Worm (Caenorhabditis elegans) whole organism, late embryonic: Measurements from ENCODE around the gene twf-2.

ENCODE experiments used
- C08G9.2 ChIP-seq: sonication (generic microtip); optimal IDR thresholded peaks from 2 replicates; lab custom pipeline; 2016; ENCODE audit warnings: mild to moderate bottlenecking, missing genetic modification characterization, moderate library complexity, missing compliant biosample characterization
- C38D4.7 ChIP-seq: fragments of 200-800 bp; sonication (Bioruptor generic); optimal IDR thresholded peaks from 2 replicates; lab custom pipeline; 2018; ENCODE audit warnings: mild to moderate bottlenecking, missing genetic modification characterization, moderate library complexity, missing compliant biosample characterization
- F13H6.1 ChIP-seq: sonication (generic microtip); optimal IDR thresholded peaks from 2 replicates; lab custom pipeline; 2016; ENCODE audit warnings: missing genetic modification characterization, missing compliant biosample characterization
- K02D7.2 ChIP-seq: sonication (generic microtip); optimal IDR thresholded peaks from 2 replicates; lab custom pipeline; 2017; ENCODE audit warnings: mild to moderate bottlenecking, missing genetic modification characterization, missing compliant biosample characterization
- ahr-1 ChIP-seq: sonication (generic microtip); optimal IDR thresholded peaks from 2 replicates; lab custom pipeline; 2016; ENCODE audit warnings: missing genetic modification characterization, missing compliant biosample characterization
- ama-1 ChIP-seq: fragments of 150-350 bp; optimal IDR thresholded peaks from 2 replicates; lab custom pipeline; 2014
- ceh-14 ChIP-seq: sonication (generic microtip); optimal IDR thresholded peaks from 2 replicates; lab custom pipeline; 2016; ENCODE audit warnings: missing genotype, missing genetic modification characterization, missing compliant biosample characterization
- ceh-18 ChIP-seq: sonication (generic microtip); optimal IDR thresholded peaks from 2 replicates; lab custom pipeline; 2016; ENCODE audit warnings: missing genetic modification characterization, missing compliant biosample characterization
- ceh-31 ChIP-seq: sonication (generic microtip); optimal IDR thresholded peaks from 2 replicates; lab custom pipeline; 2016; ENCODE audit warnings: missing genetic modification characterization, missing compliant biosample characterization
- ceh-45 ChIP-seq: fragments of 200-800 bp; sonication (Bioruptor generic); IDR thresholded peaks from 2 replicates; pipeline ENCODE4 v1.3.6; 2022; ENCODE audit warnings: missing genetic modification reagents, missing genetic modification characterization, missing compliant biosample characterization
- ceh-48 ChIP-seq: sonication (generic microtip); optimal IDR thresholded peaks from 2 replicates; lab custom pipeline; 2016; ENCODE audit warnings: missing genetic modification characterization, inconsistent platforms, missing compliant biosample characterization
- ceh-6 ChIP-seq: fragments of 200-800 bp; sonication (Bioruptor generic); optimal IDR thresholded peaks from 2 replicates; lab custom pipeline; 2018; ENCODE audit warnings: mild to moderate bottlenecking, missing genetic modification characterization, missing compliant biosample characterization
- dve-1 ChIP-seq: sonication (generic microtip); optimal IDR thresholded peaks from 2 replicates; lab custom pipeline; 2017; ENCODE audit warnings: antibody characterized with exemption, mild to moderate bottlenecking, missing genetic modification characterization, missing compliant biosample characterization
- fkh-10 ChIP-seq: fragments of 150-350 bp; optimal IDR thresholded peaks from 2 replicates; lab custom pipeline; 2014; ENCODE audit warnings: missing biosample characterization, missing genetic modification reagents, missing genetic modification characterization
- fkh-6 ChIP-seq: sonication (generic microtip); optimal IDR thresholded peaks from 2 replicates; lab custom pipeline; 2016; ENCODE audit warnings: missing genetic modification characterization, missing compliant biosample characterization
- gmeb-2 ChIP-seq: sonication (generic microtip); optimal IDR thresholded peaks from 2 replicates; lab custom pipeline; 2016; ENCODE audit warnings: missing genetic modification characterization, inconsistent platforms, missing compliant biosample characterization
- hlh-13 ChIP-seq: fragments of 200-800 bp; sonication (Bioruptor generic); optimal IDR thresholded peaks from 2 replicates; lab custom pipeline; 2018; ENCODE audit warnings: mild to moderate bottlenecking, missing genetic modification characterization, missing compliant biosample characterization
- hlh-8 ChIP-seq: sonication (generic microtip); optimal IDR thresholded peaks from 2 replicates; lab custom pipeline; 2016; ENCODE audit warnings: missing genotype, missing genetic modification characterization, missing compliant biosample characterization
- lim-6 ChIP-seq: sonication (generic microtip); optimal IDR thresholded peaks from 2 replicates; lab custom pipeline; 2016; ENCODE audit warnings: missing genetic modification characterization, missing compliant biosample characterization
- madf-2 ChIP-seq: sonication (generic microtip); optimal IDR thresholded peaks from 2 replicates; lab custom pipeline; 2017; ENCODE audit warnings: missing genetic modification characterization, missing compliant biosample characterization
- mec-3 ChIP-seq: sonication (generic microtip); optimal IDR thresholded peaks from 2 replicates; lab custom pipeline; 2016; ENCODE audit warnings: borderline replicate concordance, missing genetic modification characterization, missing compliant biosample characterization
- nfya-1 ChIP-seq: sonication (generic microtip); optimal IDR thresholded peaks from 2 replicates; lab custom pipeline; 2017; ENCODE audit warnings: missing genetic modification characterization, mild to moderate bottlenecking, missing compliant biosample characterization, antibody characterized with exemption, moderate library complexity
- nhr-11 ChIP-seq: fragments of 150-350 bp; optimal IDR thresholded peaks from 2 replicates; lab custom pipeline; 2014; ENCODE audit warnings: missing biosample characterization, missing genetic modification characterization
- nhr-232 ChIP-seq: sonication (generic microtip); optimal IDR thresholded peaks from 2 replicates; lab custom pipeline; 2016; ENCODE audit warnings: missing genetic modification characterization, missing compliant biosample characterization
- pax-1 ChIP-seq: fragments of 150-350 bp; optimal IDR thresholded peaks from 2 replicates; lab custom pipeline; 2014; ENCODE audit warnings: missing biosample characterization, missing genetic modification characterization
- pha-2 ChIP-seq: sonication (generic microtip); optimal IDR thresholded peaks from 2 replicates; lab custom pipeline; 2017; ENCODE audit warnings: mild to moderate bottlenecking, missing genetic modification characterization, missing compliant biosample characterization
- pha-4 ChIP-seq: fragments of 150-350 bp; optimal IDR thresholded peaks from 2 replicates; lab custom pipeline; 2018; ENCODE audit warnings: missing biosample characterization, missing genetic modification reagents, missing genetic modification characterization
- pqm-1 ChIP-seq: sonication (generic microtip); optimal IDR thresholded peaks from 2 replicates; lab custom pipeline; 2016; ENCODE audit warnings: missing genetic modification characterization, missing compliant biosample characterization
- ref-2 ChIP-seq: sonication (generic microtip); optimal IDR thresholded peaks from 2 replicates; lab custom pipeline; 2016; ENCODE audit warnings: missing genetic modification characterization, missing compliant biosample characterization
- sdc-2 ChIP-seq: sonication (generic microtip); optimal IDR thresholded peaks from 2 replicates; lab custom pipeline; 2016; ENCODE audit warnings: missing genotype, missing genetic modification characterization, missing compliant biosample characterization
- sox-2 ChIP-seq: fragments of 200-800 bp; sonication (Bioruptor generic); IDR thresholded peaks from 2 replicates; pipeline ENCODE4 v1.3.6; 2022; ENCODE audit warnings: missing genetic modification reagents, missing genetic modification characterization, missing compliant biosample characterization
- syd-9 ChIP-seq: sonication (generic microtip); optimal IDR thresholded peaks from 2 replicates; lab custom pipeline; 2016; ENCODE audit warnings: mild to moderate bottlenecking, missing genetic modification characterization, moderate library complexity, missing compliant biosample characterization
- tbx-2 ChIP-seq: sonication (generic microtip); optimal IDR thresholded peaks from 2 replicates; lab custom pipeline; 2016; ENCODE audit warnings: missing genetic modification characterization, missing compliant biosample characterization
- ttx-3 ChIP-seq: sonication (generic microtip); optimal IDR thresholded peaks from 2 replicates; lab custom pipeline; 2016; ENCODE audit warnings: missing genetic modification reagents, missing genetic modification characterization, missing compliant biosample characterization
- unc-3 ChIP-seq, 2 experiments: fragments of 200-800 bp in 1 of 2; sonication (Bioruptor generic) in 1 of 2; sonication (generic microtip) in 1 of 2; conservative IDR thresholded peaks in 1 of 2; optimal IDR thresholded peaks in 1 of 2; 2 replicates each; pipeline versions ENCODE4 v1.3.6 to Lab custom; 2016 to 2022; ENCODE audit warnings: missing compliant biosample characterization in 2 of 2, missing genetic modification characterization in 2 of 2, missing genetic modification reagents in 1 of 2
- unc-42 ChIP-seq: sonication (generic microtip); optimal IDR thresholded peaks from 2 replicates; lab custom pipeline; 2016; ENCODE audit warnings: missing genotype, missing genetic modification characterization, missing compliant biosample characterization
- zip-5 ChIP-seq: sonication (generic microtip); optimal IDR thresholded peaks from 2 replicates; lab custom pipeline; 2016; ENCODE audit warnings: missing genetic modification characterization, missing compliant biosample characterization

Gene twf-2

DNA sequence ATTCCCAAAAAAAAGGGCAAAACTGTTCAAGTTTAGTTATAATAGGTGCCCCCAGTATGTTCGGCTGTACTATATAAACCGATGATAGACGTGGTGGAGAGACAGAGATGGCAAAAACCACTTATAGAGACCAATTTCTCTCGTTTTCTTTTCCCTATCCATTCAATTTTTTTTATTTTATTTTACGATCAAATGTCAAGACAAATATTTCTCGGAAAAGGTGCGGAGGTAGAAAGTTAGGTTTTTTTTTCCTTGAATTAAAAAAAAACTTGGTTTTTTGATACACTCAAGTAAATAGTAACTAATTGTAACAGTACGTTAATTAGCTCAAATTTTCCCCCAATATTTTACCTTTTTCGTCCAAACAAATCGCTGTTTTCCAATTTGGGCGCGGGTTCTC lies 43.2 kb upstream of the twf-2 start:
- TF ChIP-seq K02D7.2 (tag; lab: Kevin White, UChicago) (no peak), fkh-10 (GFP tag; lab: Kevin White, UChicago) (no peak), ceh-45 (GFP tag; lab: Robert Waterston, UW) (no peak), sdc-2 (tag; lab: Kevin White, UChicago) (no peak), F13H6.1 (tag; lab: Kevin White, UChicago) (no peak), ahr-1 (tag; lab: Kevin White, UChicago) (no peak), pha-4 (tag; lab: Kevin White, UChicago) (no peak), tbx-2 (tag; lab: Kevin White, UChicago) (no peak), sox-2 (GFP tag; lab: Robert Waterston, UW) (no peak), pqm-1 (no peak), ttx-3 (tag; lab: Kevin White, UChicago) (no peak), nhr-11 (no peak), pha-2 (tag; lab: Kevin White, UChicago) (no peak), gmeb-2 (no peak), ceh-6 (GFP tag; lab: Kevin White, UChicago) (no peak)

DNA sequence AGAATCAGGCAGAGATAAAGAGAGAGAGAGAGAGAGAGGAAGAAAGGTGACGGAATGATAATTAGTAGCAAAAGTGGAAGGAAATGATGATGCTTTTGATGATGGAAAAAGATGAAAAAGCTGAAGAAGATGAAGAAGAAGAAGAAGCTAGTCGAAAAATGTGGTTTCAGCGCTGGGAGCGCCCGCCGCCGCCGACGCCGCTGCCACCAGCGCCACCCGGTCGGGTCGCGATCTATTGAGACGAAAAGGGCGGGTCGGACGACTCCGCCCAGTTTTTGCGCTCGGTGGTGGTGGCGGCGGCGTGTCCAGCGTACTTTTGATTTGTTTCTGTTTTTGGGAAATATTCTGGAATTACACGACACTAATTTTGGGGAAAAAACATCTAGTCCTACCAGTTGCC lies 42.6 kb upstream of the twf-2 start:
- TF ChIP-seq hlh-8 (tag; lab: Kevin White, UChicago) = no peak
- TF ChIP-seq ttx-3 (tag; lab: Kevin White, UChicago) = no peak
- no peak for TF ChIP-seq zip-5
- no peak for TF ChIP-seq ahr-1 (tag; lab: Kevin White, UChicago)

DNA sequence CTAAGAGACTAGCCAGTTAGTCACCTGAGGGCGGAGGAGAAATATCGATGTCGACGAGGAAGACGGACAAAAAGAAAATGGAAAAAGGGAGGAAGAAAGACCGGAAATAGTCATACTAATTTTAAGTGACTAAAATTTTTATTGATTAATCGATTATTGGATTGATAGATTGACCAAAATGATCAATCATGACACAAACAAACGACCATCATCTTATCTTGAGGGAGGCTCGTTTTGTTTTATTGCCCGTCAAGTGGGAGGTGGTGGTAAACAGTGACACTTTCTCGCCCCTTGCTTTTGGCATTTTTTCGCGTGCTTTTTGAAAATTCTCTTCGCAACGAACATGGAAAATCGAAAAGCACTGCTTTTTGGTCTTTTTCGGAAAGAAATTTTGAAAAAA lies 41.2 kb upstream of the twf-2 start:
- TF ChIP-seq ama-1 (lab: Kevin White, UChicago) (no peak), syd-9 (no peak), zip-5 (no peak), C38D4.7 (GFP tag; lab: Kevin White, UChicago) (no peak), ceh-18 (tag; lab: Kevin White, UChicago) (no peak), ceh-6 (GFP tag; lab: Kevin White, UChicago) (no peak), hlh-13 (GFP tag; lab: Kevin White, UChicago) (no peak), unc-3 (GFP tag; conservative IDR thresholded peaks at IDR 0.05; lab: Robert Waterston, UW) (no peak), unc-3 (tag; optimal IDR thresholded peaks at IDR 0.05; lab: Kevin White, UChicago) (no peak), nhr-11 (no peak), lim-6 (tag; lab: Kevin White, UChicago) (no peak)

- TF ChIP-seq ceh-48 (tag; lab: Kevin White, UChicago) (no peak), fkh-6 (no peak), nhr-232 (tag; lab: Kevin White, UChicago) (no peak), unc-42 (tag; lab: Kevin White, UChicago) (no peak), ref-2 (no peak), nfya-1 (tag; lab: Kevin White, UChicago) (no peak), madf-2 (tag; lab: Kevin White, UChicago) (no peak), mec-3 (tag; lab: Kevin White, UChicago) (no peak), lim-6 (tag; lab: Kevin White, UChicago) (no peak), unc-3 (GFP tag; conservative IDR thresholded peaks at IDR 0.05; lab: Robert Waterston, UW) (no peak), unc-3 (tag; optimal IDR thresholded peaks at IDR 0.05; lab: Kevin White, UChicago) (no peak), ahr-1 (tag; lab: Kevin White, UChicago) (no peak), tbx-2 (tag; lab: Kevin White, UChicago) (no peak), dve-1 (tag; lab: Kevin White, UChicago) (no peak), pax-1 (no peak), nhr-11 (no peak), C08G9.2 (no peak), ceh-31 (tag; lab: Kevin White, UChicago) (no peak), ceh-14 (tag; lab: Kevin White, UChicago) (no peak)
Measured at ce11 chrX:16406632-16407031, 39.4 kb upstream of the twf-2 start.
